2 worm cellular contexts compared by ENCODE assay signal in the genomic region with DNA sequence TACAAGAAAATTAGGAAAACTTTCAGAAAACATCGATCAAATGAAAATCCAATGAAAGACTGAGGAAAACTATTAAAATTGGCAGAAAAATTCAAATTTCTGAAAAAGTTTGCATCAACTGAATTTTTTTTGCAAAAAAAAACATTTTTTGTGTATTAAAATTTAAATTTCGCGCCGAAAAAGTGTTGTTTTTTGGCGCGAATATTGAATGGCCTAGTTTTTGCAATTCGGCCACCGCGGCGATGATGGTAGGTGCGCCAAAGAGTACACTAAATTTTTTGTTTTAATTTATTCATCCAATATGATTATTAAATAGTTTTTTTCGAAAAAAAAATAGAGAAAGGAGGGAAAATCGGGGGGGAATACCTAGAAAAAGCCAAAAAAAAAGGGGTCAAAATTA.
A peak's percentile ranks its signal among the peaks of the same experiment; 100 is the strongest.
TF ChIP-seq lines count a peak whose summit lies in the region.

No protein-coding gene starts in this region.

TF ChIP-seq in whole organism, L1 larva, 84 proteins besides CTCF, POLR2A, EP300 and RAD21:
- TF ChIP-seq C04F5.9 (tag; optimal IDR thresholded peaks at IDR 0.05; lab: Kevin White, UChicago) = no peak
- TF ChIP-seq dpl-1 (GFP tag; optimal IDR thresholded peaks at IDR 0.05; lab: Kevin White, UChicago) = peak in 2 of 3 experiments; percentile 51 to 61
- TF ChIP-seq efl-3 (GFP tag; optimal IDR thresholded peaks at IDR 0.05; lab: Kevin White, UChicago) = no peak
- no peak for TF ChIP-seq sptf-1 (tag; optimal IDR thresholded peaks at IDR 0.05; lab: Kevin White, UChicago)
- no peak for TF ChIP-seq elt-2 (tag; optimal IDR thresholded peaks at IDR 0.05; lab: Kevin White, UChicago)
- peak in 1 of 2 experiments; percentile 33 for TF ChIP-seq lin-35 (GFP tag; optimal IDR thresholded peaks at IDR 0.05; lab: Kevin White, UChicago)
- peak; percentile 3 to 75 for TF ChIP-seq efl-1 (optimal IDR thresholded peaks at IDR 0.05; lab: Kevin White, UChicago)
- TF ChIP-seq efl-1 (GFP tag; optimal IDR thresholded peaks at IDR 0.05 in 1 of 2; lab: Kevin White, UChicago) = peak; percentile 64 to 97
- no peak for TF ChIP-seq tlp-1 (tag; optimal IDR thresholded peaks at IDR 0.05; lab: Kevin White, UChicago)
- no peak for TF ChIP-seq nhr-84 (tag; optimal IDR thresholded peaks at IDR 0.05; lab: Kevin White, UChicago)
- TF ChIP-seq mep-1 (tag; optimal IDR thresholded peaks at IDR 0.05; lab: Kevin White, UChicago) = no peak
- TF ChIP-seq lin-13 (GFP tag; optimal IDR thresholded peaks at IDR 0.05; lab: Kevin White, UChicago) = no peak

TF ChIP-seq in whole organism, L4 larva, 104 proteins besides CTCF, POLR2A, EP300 and RAD21:
- TF ChIP-seq tag-97 (GFP tag; IDR thresholded peaks at IDR 0.05; lab: Robert Waterston, UW) (no peak), aha-1 (tag; lab: Kevin White, UChicago) (peak; percentile 78), dpl-1 (GFP tag; optimal IDR thresholded peaks at IDR 0.05; lab: Kevin White, UChicago) (peak; percentile 10)
